Worm (Caenorhabditis elegans) whole organism, L4 larva: ENCODE results near the gene sor-1.

ENCODE experiments used
- T20F7.1 ChIP-seq: fragments of 200-800 bp; sonication (Bioruptor generic); optimal IDR thresholded peaks from 2 replicates; lab custom pipeline; 2018; ENCODE audit warnings: mild to moderate bottlenecking, missing genetic modification characterization, missing compliant biosample characterization
- T26A8.4 ChIP-seq: fragments of 200-800 bp; sonication (Bioruptor generic); IDR thresholded peaks from 2 replicates; pipeline ENCODE4 v1.3.6; 2022; ENCODE audit warnings: missing genetic modification characterization, missing compliant biosample characterization
- Y105C5A.15 ChIP-seq: fragments of 200-800 bp; sonication (Bioruptor generic); IDR thresholded peaks from 2 replicates; pipeline ENCODE4 v1.3.6; 2022; ENCODE audit warnings: missing genetic modification characterization, missing compliant biosample characterization
- ZK337.2 ChIP-seq: fragments of 200-800 bp; sonication (Bioruptor generic); IDR thresholded peaks from 2 replicates; pipeline ENCODE4 v1.3.6; 2022; ENCODE audit warnings: missing genetic modification reagents, missing genetic modification characterization, missing compliant biosample characterization
- ZK546.5 ChIP-seq, 2 experiments: sonication (generic microtip); optimal IDR thresholded peaks; 2 replicates each; lab custom pipeline; 2017; ENCODE audit warnings: missing biosample characterization in 2 of 2, missing genetic modification characterization in 2 of 2
- aha-1 ChIP-seq: fragments of 150-350 bp; peaks from one replicate; lab custom pipeline; 2014; ENCODE audit warnings: missing biosample characterization, missing genetic modification characterization
- ama-1 ChIP-seq: fragments of 150-350 bp; optimal IDR thresholded peaks from 2 replicates; lab custom pipeline; 2014; ENCODE audit warnings: inconsistent platforms, mixed read lengths
- ceh-20 ChIP-seq: fragments of 200-800 bp; sonication (Bioruptor generic); IDR thresholded peaks from 2 replicates; pipeline ENCODE4 v1.3.6; 2022; ENCODE audit warnings: missing genetic modification reagents, missing genetic modification characterization, missing compliant biosample characterization
- ctbp-1 ChIP-seq: fragments of 200-800 bp; sonication (Bioruptor generic); IDR thresholded peaks from 2 replicates; pipeline ENCODE4 v1.3.6; 2022; ENCODE audit warnings: missing genetic modification reagents, missing genetic modification characterization, missing compliant biosample characterization
- daf-12 ChIP-seq: fragments of 150-350 bp; optimal IDR thresholded peaks from 2 replicates; lab custom pipeline; 2014; ENCODE audit warnings: missing biosample characterization, missing genetic modification reagents, missing genetic modification characterization
- daf-19 ChIP-seq: fragments of 200-800 bp; sonication (Bioruptor generic); conservative IDR thresholded peaks from 2 replicates; pipeline ENCODE4 v1.3.6; 2022; ENCODE audit warnings: missing genetic modification characterization, missing compliant biosample characterization
- dmd-6 ChIP-seq: fragments of 200-800 bp; sonication (Bioruptor generic); IDR thresholded peaks from 2 replicates; pipeline ENCODE4 v1.3.6; 2022; ENCODE audit warnings: missing genetic modification reagents, missing genetic modification characterization, missing compliant biosample characterization
- dmd-8 ChIP-seq: fragments of 200-800 bp; sonication (Bioruptor generic); IDR thresholded peaks from 2 replicates; pipeline ENCODE4 v1.3.6; 2022; ENCODE audit warnings: missing genetic modification characterization, missing compliant biosample characterization
- dmd-9 ChIP-seq: fragments of 200-800 bp; sonication (Bioruptor generic); IDR thresholded peaks from 2 replicates; pipeline ENCODE4 v1.3.6; 2022; ENCODE audit warnings: missing genetic modification reagents, missing genetic modification characterization, missing compliant biosample characterization
- egl-27 ChIP-seq: sonication (generic microtip); optimal IDR thresholded peaks from 3 replicates; lab custom pipeline; 2017; ENCODE audit warnings: missing biosample characterization, missing genetic modification reagents, missing genetic modification characterization
- gei-8 ChIP-seq: fragments of 200-800 bp; sonication (Bioruptor generic); optimal IDR thresholded peaks from 2 replicates; lab custom pipeline; 2018; ENCODE audit warnings: mild to moderate bottlenecking, missing genetic modification characterization, missing compliant biosample characterization
- hlh-11 ChIP-seq: fragments of 200-800 bp; sonication (Bioruptor generic); optimal IDR thresholded peaks from 2 replicates; lab custom pipeline; 2018; ENCODE audit warnings: mild to moderate bottlenecking, missing genetic modification characterization, missing compliant biosample characterization
- hlh-30 ChIP-seq: sonication (generic microtip); optimal IDR thresholded peaks from 2 replicates; lab custom pipeline; 2017; ENCODE audit warnings: antibody characterized with exemption, mild to moderate bottlenecking, missing genetic modification characterization, missing compliant biosample characterization; ENCODE audit not compliant: insufficient read depth
- jun-1 ChIP-seq: fragments of 150-350 bp; optimal IDR thresholded peaks from 2 replicates; lab custom pipeline; 2014; ENCODE audit warnings: missing biosample characterization, missing genetic modification reagents, missing genetic modification characterization
- lin-1 ChIP-seq: fragments of 200-800 bp; sonication (Bioruptor generic); IDR thresholded peaks from 2 replicates; pipeline ENCODE4 v1.3.6; 2022; ENCODE audit warnings: missing genetic modification reagents, missing genetic modification characterization, missing compliant biosample characterization
- lin-15B ChIP-seq: fragments of 150-350 bp; sonication (generic microtip); optimal IDR thresholded peaks from 3 replicates; lab custom pipeline; 2014; ENCODE audit warnings: missing biosample characterization, missing genetic modification characterization
- lsy-2 ChIP-seq, 2 experiments: fragments of 150-350 bp in 1 of 2; sonication (generic microtip) in 1 of 2; optimal IDR thresholded peaks; 2 replicates each; lab custom pipeline; 2014 to 2017; ENCODE audit warnings: missing biosample characterization in 2 of 2, missing genetic modification characterization in 2 of 2
- madf-5 ChIP-seq, 2 experiments: fragments of 200-800 bp; sonication (Bioruptor generic); IDR thresholded peaks; 2 replicates each; pipeline ENCODE4 v1.3.6; 2022; ENCODE audit warnings: missing compliant biosample characterization in 2 of 2, missing genetic modification characterization in 2 of 2
- mes-2 ChIP-seq: sonication (generic microtip); optimal IDR thresholded peaks from 2 replicates; lab custom pipeline; 2016; ENCODE audit warnings: missing genotype, mild to moderate bottlenecking, missing genetic modification characterization, missing compliant biosample characterization; ENCODE audit not compliant: poor library complexity, severe bottlenecking
- mxl-2 ChIP-seq: fragments of 200-800 bp; sonication (Bioruptor generic); conservative IDR thresholded peaks from 2 replicates; pipeline ENCODE4 v1.3.6; 2022; ENCODE audit warnings: missing genetic modification reagents, missing genetic modification characterization, missing compliant biosample characterization
- mxl-3 ChIP-seq: fragments of 200-800 bp; sonication (Bioruptor generic); optimal IDR thresholded peaks from 2 replicates; lab custom pipeline; 2018; ENCODE audit warnings: mild to moderate bottlenecking, missing genetic modification characterization, missing compliant biosample characterization
- nhr-10 ChIP-seq: fragments of 150-350 bp; optimal IDR thresholded peaks from 2 replicates; lab custom pipeline; 2014; ENCODE audit warnings: missing biosample characterization, missing genetic modification characterization
- nhr-11 ChIP-seq: fragments of 150-350 bp; optimal IDR thresholded peaks from 2 replicates; lab custom pipeline; 2014; ENCODE audit warnings: missing biosample characterization, missing genetic modification characterization
- nhr-28 ChIP-seq: fragments of 150-350 bp; optimal IDR thresholded peaks from 2 replicates; lab custom pipeline; 2014; ENCODE audit warnings: missing biosample characterization, missing genetic modification characterization
- nhr-41 ChIP-seq: fragments of 200-800 bp; sonication (Bioruptor generic); IDR thresholded peaks from 2 replicates; pipeline ENCODE4 v1.3.6; 2022; ENCODE audit warnings: missing genetic modification reagents, missing genetic modification characterization, missing compliant biosample characterization
- nhr-42 ChIP-seq: fragments of 200-800 bp; sonication (Bioruptor generic); IDR thresholded peaks from 2 replicates; pipeline ENCODE4 v1.3.6; 2022; ENCODE audit warnings: missing genetic modification characterization, missing compliant biosample characterization
- nhr-48 ChIP-seq: sonication (generic microtip); optimal IDR thresholded peaks from 2 replicates; lab custom pipeline; 2016; ENCODE audit warnings: mild to moderate bottlenecking, missing genetic modification characterization, missing compliant biosample characterization
- nhr-77 ChIP-seq: fragments of 150-350 bp; optimal IDR thresholded peaks from 2 replicates; lab custom pipeline; 2014; ENCODE audit warnings: missing biosample characterization, missing genetic modification characterization
- php-3 ChIP-seq: fragments of 200-800 bp; sonication (Bioruptor generic); IDR thresholded peaks from 2 replicates; pipeline ENCODE4 v1.3.6; 2022; ENCODE audit warnings: missing genetic modification reagents, missing genetic modification characterization, missing compliant biosample characterization
- pqm-1 ChIP-seq: sonication (generic microtip); optimal IDR thresholded peaks from 2 replicates; lab custom pipeline; 2017; ENCODE audit warnings: missing biosample characterization, missing genetic modification characterization
- saeg-2 ChIP-seq: fragments of 200-800 bp; sonication (Bioruptor generic); IDR thresholded peaks from 2 replicates; pipeline ENCODE4 v1.3.6; 2022; ENCODE audit warnings: missing genetic modification reagents, missing genetic modification characterization, missing compliant biosample characterization
- skn-1 ChIP-seq: fragments of 150-350 bp; optimal IDR thresholded peaks from 2 replicates; lab custom pipeline; 2014; ENCODE audit warnings: missing biosample characterization, missing genetic modification characterization
- snpc-4 ChIP-seq: fragments of 150-350 bp; optimal IDR thresholded peaks from 2 replicates; lab custom pipeline; 2014; ENCODE audit warnings: missing biosample characterization, missing genetic modification characterization
- spr-1 ChIP-seq: sonication (generic microtip); optimal IDR thresholded peaks from 2 replicates; lab custom pipeline; 2016; ENCODE audit warnings: mild to moderate bottlenecking, missing genetic modification characterization, missing compliant biosample characterization
- spr-3 ChIP-seq: fragments of 200-800 bp; sonication (Bioruptor generic); optimal IDR thresholded peaks from 2 replicates; lab custom pipeline; 2018; ENCODE audit warnings: mild to moderate bottlenecking, missing genetic modification characterization, missing compliant biosample characterization
- unc-39 ChIP-seq: sonication (generic microtip); optimal IDR thresholded peaks from 2 replicates; lab custom pipeline; 2017; ENCODE audit warnings: missing biosample characterization, missing genetic modification characterization
- unc-62 ChIP-seq, 3 experiments: fragments of 150-350 bp in 1 of 3; sonication (generic microtip); optimal IDR thresholded peaks in 2 of 3; peaks in 1 of 3; 1 replicate in 1 of 3; 2 replicates in 2 of 3; lab custom pipeline; 2014 to 2017; ENCODE audit warnings: missing biosample characterization in 3 of 3, missing genetic modification characterization in 3 of 3, missing genetic modification reagents in 3 of 3, missing genotype in 1 of 3
- zip-2 ChIP-seq: fragments of 150-350 bp; optimal IDR thresholded peaks from 2 replicates; lab custom pipeline; 2014; ENCODE audit warnings: missing biosample characterization, missing genetic modification characterization
- ztf-7 ChIP-seq: fragments of 150-350 bp; optimal IDR thresholded peaks from 2 replicates; lab custom pipeline; 2014; ENCODE audit warnings: missing biosample characterization, missing genetic modification characterization

The sor-1 gene

DNA sequence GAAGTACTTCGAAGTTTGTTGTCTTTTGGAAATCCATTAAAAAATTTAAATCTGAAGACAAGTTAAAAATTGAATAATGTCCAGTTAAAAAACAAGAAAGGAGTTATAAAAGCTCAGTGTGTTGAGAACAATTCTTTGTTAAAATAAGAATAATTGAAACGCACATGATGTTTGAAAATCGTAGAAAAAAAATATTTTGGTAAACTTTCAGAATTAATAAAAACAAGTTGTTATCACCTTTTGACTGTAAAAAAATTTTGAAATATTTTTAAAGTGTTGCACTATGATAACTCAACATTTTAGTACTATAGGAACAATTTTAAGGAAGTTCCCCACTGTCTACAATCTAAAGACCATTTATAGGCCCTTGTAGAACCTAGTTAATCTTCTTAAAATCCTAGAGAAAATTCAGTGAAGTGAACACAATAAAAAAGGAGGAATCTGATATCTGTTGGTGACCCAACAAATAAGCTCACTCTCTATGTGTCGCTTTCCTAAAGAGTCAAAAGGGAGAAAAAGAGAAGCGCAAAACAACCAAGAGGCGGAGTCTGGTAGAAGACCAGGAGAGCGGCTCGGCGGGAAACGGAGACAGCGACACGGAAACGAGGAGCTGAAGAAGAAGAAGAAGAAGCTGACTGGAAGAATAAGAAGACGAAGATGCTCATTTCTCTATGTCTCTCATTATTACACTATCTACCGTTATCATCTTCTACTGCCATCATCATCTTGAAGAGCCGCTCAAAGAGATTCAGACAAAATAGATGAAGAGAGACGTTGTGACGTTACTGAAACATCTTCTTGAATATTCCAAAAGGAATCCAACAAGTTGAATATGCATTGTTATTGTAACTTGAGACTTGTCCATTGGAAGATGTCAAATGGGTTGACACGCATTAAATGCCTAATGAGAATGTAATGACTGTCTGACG is 23.3 kb upstream of the sor-1 start, which contains the start of gene ZK353.10:
Gene ZK353.10 (minus strand): TSS at position 51 of the 929 bp plus-strand sequence.
- TF ChIP-seq unc-62 (GFP tag; optimal IDR thresholded peaks at IDR 0.05 in 1 of 2; lab: Kevin White, UChicago) (peak in 1 of 2 experiments; percentile 26), unc-62 (tag; optimal IDR thresholded peaks at IDR 0.05; lab: Kevin White, UChicago) (no peak), spr-3 (GFP tag; lab: Kevin White, UChicago) (no peak), lsy-2 (tag; optimal IDR thresholded peaks at IDR 0.05; lab: Kevin White, UChicago) (peak in 1 of 2 experiments; percentile 18), aha-1 (tag; lab: Kevin White, UChicago) (peak; percentile 93), ZK546.5 (tag; optimal IDR thresholded peaks at IDR 0.05; lab: Kevin White, UChicago) (no peak), daf-12 (tag; lab: Kevin White, UChicago) (no peak), skn-1 (tag; lab: Kevin White, UChicago) (no peak)

DNA sequence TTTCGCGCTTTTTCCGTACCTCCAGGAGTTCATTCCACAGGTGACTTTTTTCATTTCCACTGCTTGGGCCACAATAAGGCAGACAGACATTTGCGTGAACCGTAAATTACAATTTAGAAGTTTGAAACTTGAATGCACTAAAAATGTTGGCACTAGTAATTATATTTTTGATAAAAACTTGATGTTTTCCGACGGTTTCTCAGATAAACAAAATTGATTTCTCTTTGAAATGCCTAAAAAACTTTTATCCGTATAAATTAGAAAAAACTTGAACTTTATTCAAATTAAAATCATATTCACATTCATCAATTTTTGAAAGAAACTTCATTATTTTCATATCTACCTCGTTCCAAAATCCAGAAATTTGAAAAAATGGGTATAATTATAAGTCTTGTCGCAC is 22.3 kb upstream of the sor-1 start, which contains the start of gene ZK353.3:
Gene ZK353.3 (plus strand): TSS at position 301 of the 400 bp plus-strand sequence.
- TF ChIP-seq T26A8.4 (GFP tag; lab: Robert Waterston, UW): no peak
- TF ChIP-seq ama-1: no peak
- no peak for TF ChIP-seq nhr-28
- TF ChIP-seq egl-27 (tag; lab: Kevin White, UChicago): no peak
- no peak for TF ChIP-seq daf-19
- TF ChIP-seq ztf-7 (tag; lab: Kevin White, UChicago): no peak
- TF ChIP-seq php-3 (GFP tag; lab: Robert Waterston, UW): no peak
- no peak for TF ChIP-seq Y105C5A.15 (GFP tag; lab: Robert Waterston, UW)
- no peak for TF ChIP-seq lin-1
- TF ChIP-seq zip-2 (tag; lab: Kevin White, UChicago): no peak
- no peak for TF ChIP-seq unc-39
- no peak for TF ChIP-seq saeg-2 (GFP tag; lab: Robert Waterston, UW)
- no peak for TF ChIP-seq spr-3 (GFP tag; lab: Kevin White, UChicago)
- no peak for TF ChIP-seq mxl-2 (GFP tag; lab: Robert Waterston, UW)
- TF ChIP-seq nhr-11: no peak
- TF ChIP-seq spr-1 (tag; lab: Kevin White, UChicago): no peak
- TF ChIP-seq jun-1 (tag; lab: Kevin White, UChicago): no peak
- TF ChIP-seq, all 104 proteins: peak for 0

- no peak for TF ChIP-seq mxl-3 (GFP tag; lab: Kevin White, UChicago)
- TF ChIP-seq nhr-10 (tag; lab: Kevin White, UChicago): no peak
- no peak for TF ChIP-seq T20F7.1 (GFP tag; lab: Kevin White, UChicago)
- no peak for TF ChIP-seq madf-5 (GFP tag; IDR thresholded peaks at IDR 0.05; lab: Robert Waterston, UW)
- TF ChIP-seq dmd-8 (GFP tag; lab: Robert Waterston, UW): no peak
- TF ChIP-seq, all 104 proteins: peak for 0
Measured at ce11 chrIII:8398411-8398810, 19.6 kb upstream of the sor-1 start, which contains the start of gene ZK353.2. Gene ZK353.2, plus strand, starts transcription at chrIII:8398711.

ce11 chrIII:8400478-8400877 is 17.5 kb upstream of the sor-1 start:
- TF ChIP-seq pqm-1 (tag; lab: Kevin White, UChicago) (peak; percentile 100), snpc-4 (tag; lab: Kevin White, UChicago) (no peak), ztf-7 (tag; lab: Kevin White, UChicago) (peak; percentile 82), hlh-30 (peak; percentile 7), gei-8 (GFP tag; lab: Kevin White, UChicago) (peak; percentile 44), nhr-41 (GFP tag; lab: Robert Waterston, UW) (no peak), nhr-48 (tag; lab: Kevin White, UChicago) (peak; percentile 28), mes-2 (tag; lab: Kevin White, UChicago) (peak; percentile 15), ceh-20 (GFP tag; lab: Robert Waterston, UW) (no peak), lin-1 (peak; percentile 43; the same call in 1 of the 2 replicates), ctbp-1 (GFP tag; lab: Robert Waterston, UW) (no peak), nhr-77 (tag; lab: Kevin White, UChicago) (peak; percentile 39), lin-15B (tag; lab: Kevin White, UChicago) (no peak), nhr-42 (GFP tag; lab: Robert Waterston, UW) (no peak), hlh-11 (peak; percentile 82), daf-12 (tag; lab: Kevin White, UChicago) (no peak), dmd-9 (GFP tag; lab: Robert Waterston, UW) (no peak), nhr-28 (peak; percentile 73), ZK337.2 (no peak), dmd-6 (GFP tag; lab: Robert Waterston, UW) (peak; percentile 97), egl-27 (tag; lab: Kevin White, UChicago) (no peak)
